Fruit fly (Drosophila melanogaster): ENCODE results near the gene PpD3.

The PpD3 gene

DNA sequence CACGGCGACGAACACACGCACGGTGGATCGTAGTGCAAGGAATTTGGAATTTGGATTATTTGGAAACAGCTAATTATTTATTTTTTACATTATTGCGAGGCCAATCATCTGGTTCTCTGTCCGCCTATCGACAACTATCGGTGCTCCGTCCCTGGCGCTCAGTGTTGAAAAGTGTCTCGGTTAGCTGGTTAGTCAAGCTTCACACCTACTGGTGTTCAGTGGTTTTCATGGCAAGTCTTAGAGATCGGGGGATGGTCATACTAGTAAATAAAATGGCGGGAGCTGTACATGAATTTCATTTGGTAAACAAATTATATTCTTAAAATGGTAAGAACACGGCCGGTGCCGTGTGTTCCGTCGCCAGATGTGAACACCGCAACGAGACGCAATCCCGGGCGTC, 36.8 kb upstream of the PpD3 start, which contains the start of the genes trbd and dmt (continued):
- TF ChIP-seq Stat92E (GFP tag; optimal IDR thresholded peaks at IDR 0.05), result peak in 1 of 3 experiments; percentile 64
- TF ChIP-seq CG9817 (tag; optimal IDR thresholded peaks at IDR 0.05), result no peak
- TF ChIP-seq CG17802 (tag; optimal IDR thresholded peaks at IDR 0.05), result no peak
- peak; percentile 81 for TF ChIP-seq mam (GFP tag; optimal IDR thresholded peaks at IDR 0.05)
- TF ChIP-seq Med (GFP tag), result peak; percentile 98
- TF ChIP-seq CG14014 (GFP tag; IDR thresholded peaks at IDR 0.05), result no peak
- peak; percentile 100 for TF ChIP-seq pzg (GFP tag; optimal IDR thresholded peaks at IDR 0.05)
- TF ChIP-seq dmrt99B (tag; optimal IDR thresholded peaks at IDR 0.05), result no peak
- TF ChIP-seq Camta (GFP tag; optimal IDR thresholded peaks at IDR 0.05), result peak; percentile 50
- peak; percentile 92 for TF ChIP-seq CHES-1-like (GFP tag; optimal IDR thresholded peaks at IDR 0.05)
- TF ChIP-seq disco-r (GFP tag; optimal IDR thresholded peaks at IDR 0.05), result peak; percentile 1
- no peak for TF ChIP-seq gt (GFP tag; IDR thresholded peaks at IDR 0.05)
- TF ChIP-seq CG4282 (GFP tag; optimal IDR thresholded peaks at IDR 0.05), result peak; percentile 57
- TF ChIP-seq Mad (GFP tag; optimal IDR thresholded peaks at IDR 0.05), result peak; percentile 58
- TF ChIP-seq al (GFP tag; IDR thresholded peaks at IDR 0.05), result no peak
- TF ChIP-seq onecut (GFP tag; IDR thresholded peaks at IDR 0.05), result peak; percentile 28
- peak; percentile 78 for TF ChIP-seq p53 (GFP tag; optimal IDR thresholded peaks at IDR 0.05)
- no peak for TF ChIP-seq CG4730 (GFP tag; IDR thresholded peaks at IDR 0.05)
- TF ChIP-seq tna (GFP tag; IDR thresholded peaks at IDR 0.05; ENCODE audit: partially characterized antibody), result no peak
- TF ChIP-seq Pdp1 (GFP tag; optimal IDR thresholded peaks at IDR 0.05), result peak in 1 of 2 experiments; percentile 52
- peak in 1 of 2 experiments; percentile 74 for TF ChIP-seq Hr51 (GFP tag; optimal IDR thresholded peaks at IDR 0.05)
- no peak for TF ChIP-seq Adf1 (GFP tag; IDR thresholded peaks at IDR 0.05)
- no peak for TF ChIP-seq tap (tag; optimal IDR thresholded peaks at IDR 0.05)
- TF ChIP-seq tll (GFP tag; optimal IDR thresholded peaks at IDR 0.05), result no peak
- TF ChIP-seq CG11560 (tag; IDR thresholded peaks at IDR 0.05), result no peak
- TF ChIP-seq CG10543 (GFP tag; optimal IDR thresholded peaks at IDR 0.05), result no peak
- TF ChIP-seq vnd (GFP tag; IDR thresholded peaks at IDR 0.05; ENCODE audit: partially characterized antibody), result no peak
- TF ChIP-seq kni (GFP tag; optimal IDR thresholded peaks at IDR 0.05), result no peak
- no peak for TF ChIP-seq crc (GFP tag; optimal IDR thresholded peaks at IDR 0.05)
- TF ChIP-seq CG33557 (GFP tag; optimal IDR thresholded peaks at IDR 0.05), result no peak
- no peak for TF ChIP-seq ind (GFP tag; optimal IDR thresholded peaks at IDR 0.05)
- TF ChIP-seq Atf6 (GFP tag; IDR thresholded peaks at IDR 0.05), result no peak
- no peak for TF ChIP-seq zfh1 (GFP tag; IDR thresholded peaks at IDR 0.05)
- no peak for TF ChIP-seq Dip2 (GFP tag; IDR thresholded peaks at IDR 0.05)
- peak; percentile 56 for TF ChIP-seq CG17912 (GFP tag; optimal IDR thresholded peaks at IDR 0.05)
- no peak for TF ChIP-seq fd96Cb (tag; optimal IDR thresholded peaks at IDR 0.05)
- peak; percentile 81 for TF ChIP-seq CG2116 (GFP tag; optimal IDR thresholded peaks at IDR 0.05)
- no peak for TF ChIP-seq jigr1 (GFP tag; IDR thresholded peaks at IDR 0.05)
- peak; percentile 99 for TF ChIP-seq phol (tag; optimal IDR thresholded peaks at IDR 0.05)
- no peak for TF ChIP-seq CG9437 (GFP tag; optimal IDR thresholded peaks at IDR 0.05)
- TF ChIP-seq unpg (GFP tag; optimal IDR thresholded peaks at IDR 0.05), result no peak
- no peak for TF ChIP-seq bcd (GFP tag; optimal IDR thresholded peaks at IDR 0.05)
- peak; percentile 99 for TF ChIP-seq CG4617 (GFP tag; optimal IDR thresholded peaks at IDR 0.05; ENCODE audit: borderline replicate concordance)
- TF ChIP-seq sens (GFP tag), result no peak
- no peak for TF ChIP-seq CG31224 (GFP tag; IDR thresholded peaks at IDR 0.05)
- no peak for TF ChIP-seq CG1024 (GFP tag; IDR thresholded peaks at IDR 0.05)
- TF ChIP-seq NC2β (GFP tag; optimal IDR thresholded peaks at IDR 0.05), result peak; percentile 79
- TF ChIP-seq CG11398 (GFP tag; optimal IDR thresholded peaks at IDR 0.05), result peak; percentile 50
- no peak for TF ChIP-seq CG14050 (GFP tag; IDR thresholded peaks at IDR 0.05)
- TF ChIP-seq ac (GFP tag; optimal IDR thresholded peaks at IDR 0.05), result no peak
- peak; percentile 52 for TF ChIP-seq CG16863 (GFP tag; optimal IDR thresholded peaks at IDR 0.05)

Data from whole organism, embryonic.